Fruit fly (Drosophila melanogaster): ENCODE data around the gene CG7300.
A peak's percentile ranks its signal among the peaks of the same experiment; 100 is the strongest.

The CG7300 gene

DNA sequence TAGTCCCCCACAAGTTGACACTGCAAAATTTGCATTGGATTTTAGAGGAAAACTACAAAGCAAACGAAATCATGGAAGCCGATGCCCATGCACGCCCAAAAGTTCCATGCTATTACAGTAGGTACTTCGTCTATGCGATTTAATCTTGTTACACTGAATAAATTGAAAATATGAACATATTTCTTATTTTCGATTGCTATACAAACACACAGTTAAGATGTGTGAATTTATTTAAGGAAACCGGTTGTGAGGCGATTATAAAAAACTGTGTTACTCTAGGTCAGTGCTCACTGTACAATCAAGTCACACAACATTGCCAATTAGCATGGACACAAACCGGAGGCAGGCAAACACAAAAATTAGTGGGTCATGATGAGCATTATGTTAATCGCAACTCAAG lies 32.2 kb downstream of the CG7300 start (continued):
- TF ChIP-seq CG8359 (GFP tag; optimal IDR thresholded peaks at IDR 0.05; ENCODE audit: borderline replicate concordance) (no peak), Hey (tag; optimal IDR thresholded peaks at IDR 0.05) (no peak), Spps (tag; optimal IDR thresholded peaks at IDR 0.05) (no peak), CG13123 (GFP tag; optimal IDR thresholded peaks at IDR 0.05) (peak; percentile 25), lab (GFP tag; optimal IDR thresholded peaks at IDR 0.05) (peak; percentile 80), crp (GFP tag; optimal IDR thresholded peaks at IDR 0.05) (peak in 1 of 2 experiments; percentile 17), aop (GFP tag; IDR thresholded peaks at IDR 0.05) (0 out of 2 replicates have a peak, but pooled peaks have one; percentile 7), inv (GFP tag; IDR thresholded peaks at IDR 0.05; ENCODE audit: partially characterized antibody) (no peak), CG34224 (GFP tag; IDR thresholded peaks at IDR 0.05; ENCODE audit: partially characterized antibody) (no peak), CG2120 (GFP tag; optimal IDR thresholded peaks at IDR 0.05) (peak; percentile 80), dimm (GFP tag; IDR thresholded peaks at IDR 0.05) (peak; percentile 65), exex (tag; optimal IDR thresholded peaks at IDR 0.05) (peak; percentile 12), gsb (GFP tag; IDR thresholded peaks at IDR 0.05) (peak; percentile 79), PHDP (tag; optimal IDR thresholded peaks at IDR 0.05) (peak; percentile 79), zen2 (GFP tag; IDR thresholded peaks at IDR 0.05; ENCODE audit: partially characterized antibody) (no peak), CoRest (tag; optimal IDR thresholded peaks at IDR 0.05) (peak; percentile 78), CG15011 (GFP tag; optimal IDR thresholded peaks at IDR 0.05) (peak; percentile 58), dm (GFP tag; optimal IDR thresholded peaks at IDR 0.05) (peak; percentile 52), Pdp1 (GFP tag; optimal IDR thresholded peaks at IDR 0.05) (peak; percentile 76 to 80), CG2678 (tag; optimal IDR thresholded peaks at IDR 0.05) (peak; percentile 82), CG1233 (GFP tag; optimal IDR thresholded peaks at IDR 0.05) (peak; percentile 60), Vsx1 (GFP tag; optimal IDR thresholded peaks at IDR 0.05) (peak; percentile 38), Dbx (GFP tag; IDR thresholded peaks at IDR 0.05) (peak; percentile 64; the same call in 1 of the 3 replicates), CG17912 (GFP tag; optimal IDR thresholded peaks at IDR 0.05) (no peak), Dek (tag; optimal IDR thresholded peaks at IDR 0.05) (peak; percentile 73), tio (GFP tag; optimal IDR thresholded peaks at IDR 0.05) (peak; percentile 69), CG9609 (GFP tag; optimal IDR thresholded peaks at IDR 0.05) (peak; percentile 67), ab (GFP tag; optimal IDR thresholded peaks at IDR 0.05) (peak; percentile 61), eve (GFP tag; optimal IDR thresholded peaks at IDR 0.05) (peak in 1 of 2 experiments; percentile 86), fd96Cb (tag; optimal IDR thresholded peaks at IDR 0.05) (peak; percentile 69), CG15514 (GFP tag; optimal IDR thresholded peaks at IDR 0.05) (peak; percentile 53), trem (tag; optimal IDR thresholded peaks at IDR 0.05) (peak; percentile 5), onecut (GFP tag; IDR thresholded peaks at IDR 0.05) (peak; percentile 61), CG9817 (tag; optimal IDR thresholded peaks at IDR 0.05) (peak; percentile 71), cad (GFP tag; optimal IDR thresholded peaks at IDR 0.05) (no peak), CG10543 (GFP tag; optimal IDR thresholded peaks at IDR 0.05) (no peak), lmd (GFP tag; IDR thresholded peaks at IDR 0.05) (peak; percentile 90), kay (GFP tag; optimal IDR thresholded peaks at IDR 0.05) (peak; percentile 9), Lim3 (GFP tag; IDR thresholded peaks at IDR 0.05) (0 out of 2 replicates have a peak, but pooled peaks have one; percentile 27), CG15479 (GFP tag; optimal IDR thresholded peaks at IDR 0.05) (no peak), Elba2 (GFP tag; optimal IDR thresholded peaks at IDR 0.05) (no peak), sima (GFP tag; optimal IDR thresholded peaks at IDR 0.05) (peak; percentile 4), fu2 (GFP tag; optimal IDR thresholded peaks at IDR 0.05) (peak; percentile 58), pho (GFP tag; optimal IDR thresholded peaks at IDR 0.05) (peak; percentile 56), CG6813 (GFP tag; optimal IDR thresholded peaks at IDR 0.05) (peak; percentile 48), Scr (GFP tag; IDR thresholded peaks at IDR 0.05; ENCODE audit: partially characterized antibody) (no peak), dmrt99B (tag; optimal IDR thresholded peaks at IDR 0.05) (peak; percentile 87), Atf6 (GFP tag; IDR thresholded peaks at IDR 0.05) (peak; percentile 83), gsb-n (tag; optimal IDR thresholded peaks at IDR 0.05) (peak; percentile 32)
